Fruit fly (Drosophila melanogaster) whole organism, embryonic: Measurements from ENCODE around the gene CG34238.

Source experiments
- ATbp ChIP-seq: fragments of 200-800 bp; sonication (Bioruptor generic); optimal IDR thresholded peaks from 2 replicates; lab custom pipeline; 2017; ENCODE audit warnings: missing biosample characterization, mild to moderate bottlenecking, missing genetic modification characterization, missing genetic modification reagents
- Bgb ChIP-seq: fragments of 200-800 bp; sonication (Bioruptor generic); IDR thresholded peaks from 2 replicates; pipeline ENCODE4 v1.3.6; 2022; ENCODE audit warnings: missing biosample characterization, missing genetic modification characterization; ENCODE audit not compliant: partially characterized antibody
- CG10274 ChIP-seq: fragments of 200-800 bp; sonication (Bioruptor generic); optimal IDR thresholded peaks from 3 replicates; lab custom pipeline; 2017; ENCODE audit warnings: missing biosample characterization, mild to moderate bottlenecking, missing genetic modification characterization
- CG10959 ChIP-seq: fragments of 200-800 bp; sonication (Bioruptor generic); IDR thresholded peaks from 2 replicates; pipeline ENCODE4 v1.3.6; 2022; ENCODE audit warnings: missing biosample characterization, missing genetic modification characterization
- CG10979 ChIP-seq: fragments of 200-800 bp; sonication (Bioruptor generic); optimal IDR thresholded peaks from 2 replicates; lab custom pipeline; 2018; ENCODE audit warnings: missing biosample characterization, mild to moderate bottlenecking, missing genetic modification characterization, moderate library complexity
- CG11504 ChIP-seq: fragments of 200-800 bp; sonication (Bioruptor generic); optimal IDR thresholded peaks from 3 replicates; lab custom pipeline; 2019; ENCODE audit warnings: missing biosample characterization, mild to moderate bottlenecking, missing genetic modification characterization, moderate library complexity
- CG13296 ChIP-seq: fragments of 200-800 bp; sonication (Bioruptor generic); optimal IDR thresholded peaks from 3 replicates; lab custom pipeline; 2018; ENCODE audit warnings: missing biosample characterization, mild to moderate bottlenecking, missing genetic modification characterization
- CG14965 ChIP-seq: fragments of 200-800 bp; sonication (Bioruptor generic); optimal IDR thresholded peaks from 2 replicates; lab custom pipeline; 2016; ENCODE audit warnings: missing biosample characterization, missing genetic modification characterization, borderline replicate concordance
- CG2120 ChIP-seq: fragments of 200-800 bp; sonication (Bioruptor generic); optimal IDR thresholded peaks from 3 replicates; lab custom pipeline; 2016; ENCODE audit warnings: missing biosample characterization, missing genetic modification characterization
- CG2678 ChIP-seq: fragments of 200-800 bp; sonication (Bioruptor generic); optimal IDR thresholded peaks from 3 replicates; lab custom pipeline; 2019; ENCODE audit warnings: missing biosample characterization, mild to moderate bottlenecking, missing genetic modification characterization, moderate library complexity
- CG3065 ChIP-seq: fragments of 200-800 bp; sonication (Bioruptor generic); optimal IDR thresholded peaks from 2 replicates; lab custom pipeline; 2016; ENCODE audit warnings: missing biosample characterization, missing genetic modification characterization
- CG32767 ChIP-seq: fragments of 200-800 bp; sonication (Bioruptor generic); IDR thresholded peaks from 2 replicates; pipeline ENCODE4 v1.3.6; 2022; ENCODE audit warnings: missing biosample characterization, missing genetic modification characterization
- CG4360 ChIP-seq: fragments of 200-800 bp; sonication (Bioruptor generic); IDR thresholded peaks from 2 replicates; pipeline ENCODE4 v1.3.6; 2022; ENCODE audit warnings: missing biosample characterization, missing genetic modification characterization
- CG6791 ChIP-seq: fragments of 200-800 bp; sonication (Bioruptor generic); IDR thresholded peaks from 3 replicates; pipeline ENCODE4 v1.3.6; 2022; ENCODE audit warnings: missing biosample characterization, missing genetic modification characterization; ENCODE audit not compliant: partially characterized antibody
- CG7372 ChIP-seq: fragments of 200-800 bp; sonication (Bioruptor generic); IDR thresholded peaks from 2 replicates; pipeline ENCODE4 v1.3.6; 2022; ENCODE audit warnings: missing biosample characterization, missing genetic modification characterization
- CrebB ChIP-seq: fragments of 200-800 bp; sonication (Bioruptor generic); optimal IDR thresholded peaks from 3 replicates; lab custom pipeline; 2018; ENCODE audit warnings: missing biosample characterization, mild to moderate bottlenecking, missing genetic modification characterization
- Dbx ChIP-seq: fragments of 200-800 bp; sonication (Bioruptor generic); IDR thresholded peaks from 3 replicates; pipeline ENCODE4 v1.3.6; 2022; ENCODE audit warnings: missing biosample characterization, missing genetic modification characterization
- Dfd ChIP-seq, 2 experiments: fragments of >200 bp; optimal IDR thresholded peaks; 2 replicates each; lab custom pipeline; 2017; ENCODE audit warnings: missing biosample characterization in 2 of 2, missing genetic modification characterization in 2 of 2
- Doc3 ChIP-seq: fragments of 200-800 bp; sonication (Bioruptor generic); IDR thresholded peaks from 3 replicates; pipeline ENCODE4 v1.3.6; 2022; ENCODE audit warnings: missing biosample characterization, missing genetic modification characterization; ENCODE audit not compliant: partially characterized antibody
- E2f1 ChIP-seq: fragments of 200-800 bp; sonication (Bioruptor generic); IDR thresholded peaks from 2 replicates; pipeline ENCODE4 v1.3.6; 2022; ENCODE audit warnings: missing biosample characterization, missing genetic modification characterization
- Hr39 ChIP-seq: fragments of >200 bp; optimal IDR thresholded peaks from 2 replicates; lab custom pipeline; 2017
- Hr51 ChIP-seq, 2 experiments: fragments of 200-800 bp; sonication (Bioruptor generic); optimal IDR thresholded peaks; 2 replicates in 1 of 2; 3 replicates in 1 of 2; lab custom pipeline; 2016 to 2018; ENCODE audit warnings: missing biosample characterization in 2 of 2, missing genetic modification characterization in 2 of 2, mild to moderate bottlenecking in 1 of 2, moderate library complexity in 1 of 2
- MESR4 ChIP-seq: fragments of 200-800 bp; sonication (Bioruptor generic); optimal IDR thresholded peaks from 2 replicates; lab custom pipeline; 2018; ENCODE audit warnings: missing biosample characterization, mild to moderate bottlenecking, missing genetic modification characterization, moderate library complexity
- Med ChIP-seq: fragments of 200-800 bp; sonication (Bioruptor generic); peaks from one replicate; lab custom pipeline; 2016; ENCODE audit warnings: missing biosample characterization, missing genetic modification characterization, mild to moderate bottlenecking, inconsistent platforms, moderate library complexity
- PHDP ChIP-seq: fragments of 200-800 bp; sonication (Bioruptor generic); optimal IDR thresholded peaks from 3 replicates; lab custom pipeline; 2018; ENCODE audit warnings: missing biosample characterization, mild to moderate bottlenecking, missing genetic modification characterization, moderate library complexity
- Ptx1 ChIP-seq: fragments of 200-800 bp; sonication (Bioruptor generic); IDR thresholded peaks from 2 replicates; pipeline ENCODE4 v1.3.6; 2022; ENCODE audit warnings: missing biosample characterization, missing genetic modification characterization
- Side ChIP-seq: fragments of 200-800 bp; sonication (Bioruptor generic); optimal IDR thresholded peaks from 2 replicates; lab custom pipeline; 2016; ENCODE audit warnings: missing biosample characterization, missing genetic modification characterization
- Stat92E ChIP-seq, 3 experiments: fragments of >200 bp in 2 of 3; fragments of 200-800 bp in 1 of 3; sonication (Bioruptor generic) in 1 of 3; optimal IDR thresholded peaks; 2 replicates each; lab custom pipeline; 2017 to 2019; ENCODE audit warnings: missing biosample characterization in 3 of 3, missing genetic modification characterization in 3 of 3, mild to moderate bottlenecking in 1 of 3, moderate library complexity in 1 of 3
- TFAM ChIP-seq: fragments of 200-800 bp; sonication (Bioruptor generic); optimal IDR thresholded peaks from 2 replicates; lab custom pipeline; 2017; ENCODE audit warnings: missing biosample characterization, missing genetic modification characterization, inconsistent platforms
- croc ChIP-seq: fragments of 200-800 bp; sonication (Bioruptor generic); conservative IDR thresholded peaks from 3 replicates; pipeline ENCODE4 v1.3.6; 2022; ENCODE audit warnings: missing biosample characterization, missing genetic modification characterization
- crp ChIP-seq, 2 experiments: fragments of 200-800 bp; sonication (Bioruptor generic); optimal IDR thresholded peaks; 2 replicates in 1 of 2; 3 replicates in 1 of 2; lab custom pipeline; 2017; ENCODE audit warnings: missing biosample characterization in 2 of 2, missing genetic modification characterization in 2 of 2, mild to moderate bottlenecking in 1 of 2, moderate library complexity in 1 of 2
- dmrt99B ChIP-seq: fragments of 200-800 bp; sonication (Bioruptor generic); optimal IDR thresholded peaks from 2 replicates; lab custom pipeline; 2018; ENCODE audit warnings: missing biosample characterization, mild to moderate bottlenecking, missing genetic modification characterization, moderate library complexity
- ind ChIP-seq: fragments of 200-800 bp; sonication (Bioruptor generic); optimal IDR thresholded peaks from 3 replicates; lab custom pipeline; 2016; ENCODE audit warnings: missing biosample characterization, missing genetic modification characterization
- lov ChIP-seq, 2 experiments: fragments of 200-800 bp in 1 of 2; fragments of >200 bp in 1 of 2; sonication (Bioruptor generic) in 1 of 2; IDR thresholded peaks in 1 of 2; optimal IDR thresholded peaks in 1 of 2; 2 replicates in 1 of 2; 3 replicates in 1 of 2; pipeline versions ENCODE4 v1.3.6 to Lab custom; 2017 to 2022; ENCODE audit warnings: missing biosample characterization in 1 of 2, missing genetic modification characterization in 1 of 2
- maf-S ChIP-seq: fragments of 200-800 bp; sonication (Bioruptor generic); optimal IDR thresholded peaks from 2 replicates; lab custom pipeline; 2016; ENCODE audit warnings: missing biosample characterization, missing genetic modification characterization
- onecut ChIP-seq: fragments of 200-800 bp; sonication (Bioruptor generic); IDR thresholded peaks from 2 replicates; pipeline ENCODE4 v1.3.6; 2022; ENCODE audit warnings: missing biosample characterization, missing genetic modification characterization
- phol ChIP-seq: fragments of 200-800 bp; sonication (Bioruptor generic); optimal IDR thresholded peaks from 3 replicates; lab custom pipeline; 2018; ENCODE audit warnings: missing biosample characterization, mild to moderate bottlenecking, missing genetic modification characterization, moderate library complexity
- pnt ChIP-seq: fragments of 200-800 bp; sonication (Bioruptor generic); optimal IDR thresholded peaks from 3 replicates; lab custom pipeline; 2016; ENCODE audit warnings: missing biosample characterization, missing genetic modification characterization
- pros ChIP-seq: fragments of 200-800 bp; sonication (Bioruptor generic); optimal IDR thresholded peaks from 3 replicates; lab custom pipeline; 2019; ENCODE audit warnings: missing biosample characterization, mild to moderate bottlenecking, missing genetic modification characterization, moderate library complexity
- pzg ChIP-seq: fragments of 200-800 bp; sonication (Bioruptor generic); optimal IDR thresholded peaks from 3 replicates; lab custom pipeline; 2018; ENCODE audit warnings: missing biosample characterization, mild to moderate bottlenecking, missing genetic modification characterization, moderate library complexity
- rib ChIP-seq: fragments of 200-800 bp; sonication (Bioruptor generic); IDR thresholded peaks from 2 replicates; pipeline ENCODE4 v1.3.6; 2022; ENCODE audit warnings: missing biosample characterization, missing genetic modification characterization
- sr ChIP-seq: fragments of 200-800 bp; sonication (Bioruptor generic); IDR thresholded peaks from 3 replicates; pipeline ENCODE4 v1.3.6; 2022; ENCODE audit warnings: missing biosample characterization, missing genetic modification characterization
- sug ChIP-seq: fragments of 200-800 bp; optimal IDR thresholded peaks from 2 replicates; lab custom pipeline; 2019; ENCODE audit warnings: missing biosample characterization, mild to moderate bottlenecking, missing genetic modification characterization, moderate library complexity
- tll ChIP-seq, 2 experiments: fragments of 200-800 bp in 1 of 2; fragments of >200 bp in 1 of 2; sonication (Bioruptor generic) in 1 of 2; optimal IDR thresholded peaks; 2 replicates each; lab custom pipeline; 2017 to 2019; ENCODE audit warnings: missing biosample characterization in 2 of 2, missing genetic modification characterization in 2 of 2, mild to moderate bottlenecking in 1 of 2, moderate library complexity in 1 of 2

CG34238 gene

DNA sequence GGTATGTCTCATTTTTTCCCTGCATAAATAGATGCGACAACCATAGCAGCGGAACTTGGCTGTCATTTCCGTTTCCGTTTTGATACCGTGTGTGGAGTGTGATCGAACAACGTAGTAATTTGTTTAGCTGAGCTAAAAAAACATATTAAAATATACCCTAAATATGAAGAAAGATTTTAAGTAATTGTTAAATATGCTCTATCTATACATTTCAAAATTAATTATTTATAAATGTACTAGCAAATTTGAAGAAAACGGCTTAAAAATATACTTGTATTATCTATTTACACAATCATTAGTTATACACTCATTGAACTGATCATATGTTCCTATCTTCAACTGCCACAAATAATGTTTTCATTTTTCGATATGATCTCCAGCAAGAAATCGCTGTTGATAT lies at the start of gene CG34238:
TSS of gene CG34238 (plus strand) at position 301 of the 400 bp plus-strand sequence.
- TF ChIP-seq MESR4 (GFP tag; lab: Kevin White, UChicago) (no peak), sr (no peak), CG32767 (GFP tag; lab: Robert Waterston, UW) (no peak), croc (GFP tag; lab: Robert Waterston, UW) (no peak), Stat92E (GFP tag; optimal IDR thresholded peaks at IDR 0.05; lab: Kevin White, UChicago) (no peak), E2f1 (GFP tag; lab: Robert Waterston, UW) (no peak), pnt (GFP tag; lab: Kevin White, UChicago) (no peak), sug (tag; lab: Kevin White, UChicago) (no peak), pros (GFP tag; lab: Kevin White, UChicago) (no peak)

DNA sequence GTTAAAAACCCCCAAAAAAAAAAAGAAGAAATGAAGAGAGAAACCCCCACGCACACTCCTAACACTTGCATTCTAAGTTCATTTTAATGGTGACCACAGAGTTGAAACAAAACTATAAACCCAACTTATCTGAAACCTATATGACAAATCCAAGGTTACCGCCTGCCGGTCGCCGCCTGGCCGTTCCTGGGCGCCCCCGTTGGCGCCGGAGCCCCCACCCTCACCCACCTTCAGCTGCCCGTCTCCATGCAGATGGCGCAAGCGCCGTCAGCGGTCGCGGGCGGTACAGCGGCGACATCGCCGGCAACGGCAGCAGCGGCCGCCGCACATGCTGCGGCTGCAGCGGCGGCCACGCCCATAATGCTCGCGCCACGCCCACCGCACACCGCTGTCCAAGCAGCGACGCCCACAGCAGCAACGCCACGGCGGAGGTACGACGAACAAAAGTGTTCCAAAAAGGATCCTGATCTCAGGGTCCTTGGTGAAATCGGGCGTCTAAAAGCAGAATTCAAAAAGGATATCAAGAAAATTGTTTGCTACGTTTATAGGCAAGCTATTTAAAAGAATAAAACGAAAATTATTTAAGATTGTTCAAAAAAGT lies 44.5 kb upstream of the CG34238 start:
- peak; percentile 77 for TF ChIP-seq Hr39 (lab: Kevin White, UChicago)
- peak; percentile 18; the same call in 1 of the 2 replicates for TF ChIP-seq CG10959 (GFP tag; lab: Robert Waterston, UW)
- TF ChIP-seq Dbx (GFP tag; lab: Robert Waterston, UW), result 0 out of 3 replicates have a peak, but pooled peaks have one; percentile 38
- no peak for TF ChIP-seq ind
- TF ChIP-seq lov (optimal IDR thresholded peaks at IDR 0.05; lab: Kevin White, UChicago), result no peak
- TF ChIP-seq lov (GFP tag; IDR thresholded peaks at IDR 0.05; lab: Robert Waterston, UW), result 0 out of 3 replicates have a peak, but pooled peaks have one; percentile 13
- TF ChIP-seq CG3065 (GFP tag; lab: Kevin White, UChicago), result peak; percentile 39
- no peak for TF ChIP-seq Side (GFP tag; lab: Kevin White, UChicago)

DNA sequence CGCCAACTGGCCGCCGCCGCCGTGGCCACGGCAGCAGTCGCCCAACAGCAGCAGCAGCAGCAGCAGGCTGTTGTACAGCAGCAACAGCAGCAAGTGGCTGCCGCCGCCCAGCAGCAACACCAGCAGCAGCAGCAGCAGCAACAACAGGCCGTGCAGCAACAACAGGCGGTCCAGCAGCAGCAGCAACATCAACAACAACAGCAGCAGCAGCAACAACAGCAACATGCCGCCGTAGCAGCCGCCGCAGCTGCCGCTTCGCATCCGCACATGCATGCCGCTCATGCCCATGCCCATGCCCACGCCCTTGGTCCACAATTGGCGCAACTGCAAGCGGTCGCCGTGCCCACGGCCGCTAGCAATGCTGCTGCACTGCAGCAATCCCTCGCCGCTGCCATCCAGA lies 41.3 kb upstream of the CG34238 start:
- TF ChIP-seq Dfd (GFP tag; optimal IDR thresholded peaks at IDR 0.05; lab: Kevin White, UChicago) (peak in 1 of 2 experiments; percentile 79), CG4360 (GFP tag; lab: Robert Waterston, UW) (peak; percentile 57), TFAM (GFP tag; lab: Kevin White, UChicago) (no peak)

DNA sequence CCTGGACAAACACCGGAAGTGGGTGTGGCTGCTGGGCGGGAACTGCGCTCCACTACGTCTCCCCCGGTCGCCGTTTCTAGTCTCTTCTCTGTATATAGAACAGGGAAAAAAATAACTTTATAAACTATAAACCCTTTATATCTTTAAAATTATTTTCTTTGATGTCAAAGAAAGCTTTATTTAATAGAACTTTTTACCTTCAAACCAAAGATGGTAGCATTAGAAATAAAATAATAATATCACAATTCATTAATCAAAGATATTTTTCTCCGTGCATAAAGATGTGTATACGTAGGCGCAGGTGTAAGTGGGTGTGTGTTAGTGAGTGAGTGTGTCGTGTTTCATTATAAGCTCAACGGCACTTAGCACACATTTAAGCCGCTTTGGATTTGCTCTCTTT lies 26.8 kb upstream of the CG34238 start:
- TF ChIP-seq crp (GFP tag; optimal IDR thresholded peaks at IDR 0.05; lab: Kevin White, UChicago) (no peak), CG10979 (tag; lab: Kevin White, UChicago) (no peak), PHDP (tag; lab: Kevin White, UChicago) (no peak), CG11504 (tag; lab: Kevin White, UChicago) (peak; percentile 27), CG10274 (GFP tag; lab: Kevin White, UChicago) (no peak), phol (tag; lab: Kevin White, UChicago) (no peak), Hr51 (GFP tag; optimal IDR thresholded peaks at IDR 0.05; lab: Kevin White, UChicago) (peak in 1 of 2 experiments; percentile 25), CrebB (tag; lab: Kevin White, UChicago) (no peak), Med (GFP tag; lab: Kevin White, UChicago) (peak; percentile 47), Bgb (no peak), Doc3 (GFP tag; lab: Robert Waterston, UW) (no peak), onecut (GFP tag; lab: Robert Waterston, UW) (no peak), ATbp (no peak), CG13296 (GFP tag; lab: Kevin White, UChicago) (peak; percentile 32), dmrt99B (peak; percentile 15), pzg (GFP tag; lab: Kevin White, UChicago) (no peak), CG2120 (GFP tag; lab: Kevin White, UChicago) (peak; percentile 8), CG14965 (no peak), maf-S (GFP tag; lab: Kevin White, UChicago) (no peak), CG7372 (GFP tag; lab: Robert Waterston, UW) (no peak), CG6791 (GFP tag; lab: Robert Waterston, UW) (no peak), CG2678 (tag; lab: Kevin White, UChicago) (peak; percentile 52), Ptx1 (peak; percentile 8; the same call in 1 of the 2 replicates), rib (GFP tag; lab: Robert Waterston, UW) (no peak), tll (GFP tag; optimal IDR thresholded peaks at IDR 0.05; lab: Kevin White, UChicago) (no peak)
